Worm (Caenorhabditis elegans) whole organism, late embryonic: ENCODE results near the gene etr-1.

Experiments
- C08G9.2 ChIP-seq: sonication (generic microtip); optimal IDR thresholded peaks from 2 replicates; lab custom pipeline; 2016; ENCODE audit warnings: mild to moderate bottlenecking, missing genetic modification characterization, moderate library complexity, missing compliant biosample characterization
- Y22D7AL.16 ChIP-seq: sonication (generic microtip); optimal IDR thresholded peaks from 2 replicates; lab custom pipeline; 2016; ENCODE audit warnings: missing genetic modification characterization, missing compliant biosample characterization
- ama-1 ChIP-seq: fragments of 150-350 bp; optimal IDR thresholded peaks from 2 replicates; lab custom pipeline; 2014
- ceh-14 ChIP-seq: sonication (generic microtip); optimal IDR thresholded peaks from 2 replicates; lab custom pipeline; 2016; ENCODE audit warnings: missing genotype, missing genetic modification characterization, missing compliant biosample characterization
- ceh-18 ChIP-seq: sonication (generic microtip); optimal IDR thresholded peaks from 2 replicates; lab custom pipeline; 2016; ENCODE audit warnings: missing genetic modification characterization, missing compliant biosample characterization
- ceh-30 ChIP-seq: fragments of 150-350 bp; optimal IDR thresholded peaks from 2 replicates; lab custom pipeline; 2014; ENCODE audit warnings: missing biosample characterization, missing genetic modification characterization
- ceh-31 ChIP-seq: sonication (generic microtip); optimal IDR thresholded peaks from 2 replicates; lab custom pipeline; 2016; ENCODE audit warnings: missing genetic modification characterization, missing compliant biosample characterization
- ceh-34 ChIP-seq: sonication (generic microtip); optimal IDR thresholded peaks from 2 replicates; lab custom pipeline; 2016; ENCODE audit warnings: mild to moderate bottlenecking, missing genetic modification characterization, missing compliant biosample characterization
- ceh-45 ChIP-seq: fragments of 200-800 bp; sonication (Bioruptor generic); IDR thresholded peaks from 2 replicates; pipeline ENCODE4 v1.3.6; 2022; ENCODE audit warnings: missing genetic modification reagents, missing genetic modification characterization, missing compliant biosample characterization
- ceh-6 ChIP-seq: fragments of 200-800 bp; sonication (Bioruptor generic); optimal IDR thresholded peaks from 2 replicates; lab custom pipeline; 2018; ENCODE audit warnings: mild to moderate bottlenecking, missing genetic modification characterization, missing compliant biosample characterization
- ceh-9 ChIP-seq: sonication (generic microtip); optimal IDR thresholded peaks from 2 replicates; lab custom pipeline; 2016; ENCODE audit warnings: mild to moderate bottlenecking, missing genetic modification characterization, inconsistent platforms, missing compliant biosample characterization
- che-1 ChIP-seq: sonication (generic microtip); optimal IDR thresholded peaks from 2 replicates; lab custom pipeline; 2016; ENCODE audit warnings: mild to moderate bottlenecking, missing genetic modification characterization, missing compliant biosample characterization
- dve-1 ChIP-seq: sonication (generic microtip); optimal IDR thresholded peaks from 2 replicates; lab custom pipeline; 2017; ENCODE audit warnings: antibody characterized with exemption, mild to moderate bottlenecking, missing genetic modification characterization, missing compliant biosample characterization
- elt-2 ChIP-seq: sonication (generic microtip); optimal IDR thresholded peaks from 2 replicates; lab custom pipeline; 2016; ENCODE audit warnings: missing genetic modification reagents, missing genetic modification characterization, missing compliant biosample characterization
- eyg-1 ChIP-seq: sonication (generic microtip); optimal IDR thresholded peaks from 2 replicates; lab custom pipeline; 2016; ENCODE audit warnings: missing genotype, missing genetic modification characterization, missing compliant biosample characterization
- fax-1 ChIP-seq: sonication (generic microtip); optimal IDR thresholded peaks from 2 replicates; lab custom pipeline; 2016; ENCODE audit warnings: missing genotype, missing genetic modification characterization, missing compliant biosample characterization
- fkh-10 ChIP-seq: fragments of 150-350 bp; optimal IDR thresholded peaks from 2 replicates; lab custom pipeline; 2014; ENCODE audit warnings: missing biosample characterization, missing genetic modification reagents, missing genetic modification characterization
- gmeb-2 ChIP-seq: sonication (generic microtip); optimal IDR thresholded peaks from 2 replicates; lab custom pipeline; 2016; ENCODE audit warnings: missing genetic modification characterization, inconsistent platforms, missing compliant biosample characterization
- hlh-15 ChIP-seq: sonication (generic microtip); optimal IDR thresholded peaks from 2 replicates; lab custom pipeline; 2016; ENCODE audit warnings: missing genetic modification characterization, missing compliant biosample characterization
- hlh-6 ChIP-seq: sonication (generic microtip); optimal IDR thresholded peaks from 2 replicates; lab custom pipeline; 2016; ENCODE audit warnings: missing genotype, missing genetic modification characterization, missing compliant biosample characterization
- hlh-8 ChIP-seq: sonication (generic microtip); optimal IDR thresholded peaks from 2 replicates; lab custom pipeline; 2016; ENCODE audit warnings: missing genotype, missing genetic modification characterization, missing compliant biosample characterization
- lin-11 ChIP-seq: fragments of 200-800 bp; sonication (Bioruptor generic); optimal IDR thresholded peaks from 2 replicates; lab custom pipeline; 2018; ENCODE audit warnings: mild to moderate bottlenecking, missing genetic modification characterization, missing compliant biosample characterization
- madf-2 ChIP-seq: sonication (generic microtip); optimal IDR thresholded peaks from 2 replicates; lab custom pipeline; 2017; ENCODE audit warnings: missing genetic modification characterization, missing compliant biosample characterization
- mec-3 ChIP-seq: sonication (generic microtip); optimal IDR thresholded peaks from 2 replicates; lab custom pipeline; 2016; ENCODE audit warnings: borderline replicate concordance, missing genetic modification characterization, missing compliant biosample characterization
- nfya-1 ChIP-seq: sonication (generic microtip); optimal IDR thresholded peaks from 2 replicates; lab custom pipeline; 2017; ENCODE audit warnings: missing genetic modification characterization, mild to moderate bottlenecking, missing compliant biosample characterization, antibody characterized with exemption, moderate library complexity
- nhr-232 ChIP-seq: sonication (generic microtip); optimal IDR thresholded peaks from 2 replicates; lab custom pipeline; 2016; ENCODE audit warnings: missing genetic modification characterization, missing compliant biosample characterization
- pat-9 ChIP-seq: fragments of 200-800 bp; sonication (Bioruptor generic); optimal IDR thresholded peaks from 2 replicates; lab custom pipeline; 2018; ENCODE audit warnings: mild to moderate bottlenecking, missing genetic modification characterization, moderate library complexity, missing compliant biosample characterization
- pax-1 ChIP-seq: fragments of 150-350 bp; optimal IDR thresholded peaks from 2 replicates; lab custom pipeline; 2014; ENCODE audit warnings: missing biosample characterization, missing genetic modification characterization
- pha-2 ChIP-seq: sonication (generic microtip); optimal IDR thresholded peaks from 2 replicates; lab custom pipeline; 2017; ENCODE audit warnings: mild to moderate bottlenecking, missing genetic modification characterization, missing compliant biosample characterization
- pqm-1 ChIP-seq: sonication (generic microtip); optimal IDR thresholded peaks from 2 replicates; lab custom pipeline; 2016; ENCODE audit warnings: missing genetic modification characterization, missing compliant biosample characterization
- pros-1 ChIP-seq: fragments of 150-350 bp; optimal IDR thresholded peaks from 2 replicates; lab custom pipeline; 2014; ENCODE audit warnings: missing biosample characterization, missing genetic modification reagents, missing genetic modification characterization
- ref-2 ChIP-seq: sonication (generic microtip); optimal IDR thresholded peaks from 2 replicates; lab custom pipeline; 2016; ENCODE audit warnings: missing genetic modification characterization, missing compliant biosample characterization
- rnt-1 ChIP-seq: sonication (generic microtip); optimal IDR thresholded peaks from 2 replicates; lab custom pipeline; 2016; ENCODE audit warnings: missing genetic modification characterization, missing compliant biosample characterization
- sox-2 ChIP-seq: fragments of 200-800 bp; sonication (Bioruptor generic); IDR thresholded peaks from 2 replicates; pipeline ENCODE4 v1.3.6; 2022; ENCODE audit warnings: missing genetic modification reagents, missing genetic modification characterization, missing compliant biosample characterization
- sox-4 ChIP-seq: sonication (generic microtip); optimal IDR thresholded peaks from 2 replicates; lab custom pipeline; 2017; ENCODE audit warnings: mild to moderate bottlenecking, missing genetic modification characterization, inconsistent platforms, missing compliant biosample characterization
- tbx-2 ChIP-seq: sonication (generic microtip); optimal IDR thresholded peaks from 2 replicates; lab custom pipeline; 2016; ENCODE audit warnings: missing genetic modification characterization, missing compliant biosample characterization
- unc-42 ChIP-seq: sonication (generic microtip); optimal IDR thresholded peaks from 2 replicates; lab custom pipeline; 2016; ENCODE audit warnings: missing genotype, missing genetic modification characterization, missing compliant biosample characterization
- unc-55 ChIP-seq: sonication (generic microtip); optimal IDR thresholded peaks from 2 replicates; lab custom pipeline; 2017; ENCODE audit warnings: missing biosample characterization, missing genetic modification reagents, missing genetic modification characterization
- zip-5 ChIP-seq: sonication (generic microtip); optimal IDR thresholded peaks from 2 replicates; lab custom pipeline; 2016; ENCODE audit warnings: missing genetic modification characterization, missing compliant biosample characterization

etr-1 gene

DNA sequence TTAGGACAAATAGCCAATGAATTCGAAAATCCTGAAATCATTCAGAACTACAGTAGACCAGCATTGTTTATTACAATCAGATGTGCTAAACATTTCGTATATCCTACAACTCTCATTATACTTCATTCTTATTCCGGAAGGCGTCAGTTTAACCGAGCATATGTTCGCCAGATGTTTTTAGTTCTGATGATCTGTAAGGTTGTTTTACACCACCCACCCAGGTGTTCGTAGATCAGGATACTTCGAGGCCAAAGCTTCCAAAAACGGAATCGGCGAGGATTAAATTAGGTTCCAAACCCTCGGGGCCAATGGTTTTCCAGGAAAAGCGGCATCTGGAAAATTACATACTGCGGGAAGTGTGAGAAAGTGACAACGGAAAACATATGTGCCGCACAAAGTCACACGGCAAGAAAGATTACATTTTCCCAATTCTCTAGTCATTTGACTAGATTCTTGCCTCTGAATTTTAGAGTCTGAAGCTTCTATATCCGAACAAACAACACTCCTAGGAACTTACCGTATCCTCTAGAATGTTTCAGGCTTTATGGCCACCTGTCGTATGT is 1.5 kb upstream of the etr-1 start:
- peak; percentile 96 for TF ChIP-seq hlh-8 (tag; lab: Kevin White, UChicago)
- TF ChIP-seq sox-4 (tag; lab: Kevin White, UChicago), result no peak

DNA sequence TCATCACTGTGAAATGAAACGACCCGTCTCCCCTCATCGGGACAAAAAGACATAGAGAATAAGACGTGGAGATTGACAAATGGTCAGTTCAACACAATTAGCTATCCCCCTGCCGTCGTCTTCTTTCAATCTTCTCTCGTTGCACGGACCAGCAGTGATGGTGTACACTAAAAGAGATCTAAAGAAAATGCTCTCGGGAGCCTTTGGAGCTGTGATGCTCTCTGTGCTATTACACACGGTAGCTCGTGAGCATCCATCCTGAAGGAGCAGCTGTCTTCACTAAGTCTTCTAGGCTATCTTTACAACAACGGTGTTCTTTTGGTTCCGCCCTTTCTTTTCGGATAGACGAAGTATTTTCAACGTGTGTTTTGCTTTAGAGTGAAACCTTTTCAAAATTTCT is 899 bp upstream of the etr-1 start:
- no peak for TF ChIP-seq zip-5 (tag; lab: Kevin White, UChicago)
- no peak for TF ChIP-seq lin-11 (tag; lab: Kevin White, UChicago)
- TF ChIP-seq gmeb-2 (tag; lab: Kevin White, UChicago), result no peak
- TF ChIP-seq ceh-30 (tag; lab: Kevin White, UChicago), result no peak
- no peak for TF ChIP-seq nfya-1
- TF ChIP-seq ref-2, result no peak
- no peak for TF ChIP-seq madf-2 (tag; lab: Kevin White, UChicago)
- TF ChIP-seq unc-55, result peak; percentile 39
- no peak for TF ChIP-seq elt-2 (tag; lab: Kevin White, UChicago)
- TF ChIP-seq pat-9 (tag; lab: Kevin White, UChicago), result peak; percentile 57
- no peak for TF ChIP-seq pqm-1 (tag; lab: Kevin White, UChicago)
- peak; percentile 49 for TF ChIP-seq rnt-1 (tag; lab: Kevin White, UChicago)
- no peak for TF ChIP-seq sox-2 (GFP tag; lab: Robert Waterston, UW)
- no peak for TF ChIP-seq fax-1 (tag; lab: Kevin White, UChicago)
- no peak for TF ChIP-seq nhr-232 (tag; lab: Kevin White, UChicago)
- no peak for TF ChIP-seq ceh-9 (tag; lab: Kevin White, UChicago)
- no peak for TF ChIP-seq ceh-34
- TF ChIP-seq tbx-2 (tag; lab: Kevin White, UChicago), result peak; percentile 14
- TF ChIP-seq ceh-45, result no peak
- no peak for TF ChIP-seq pros-1
- TF ChIP-seq ceh-6 (GFP tag; lab: Kevin White, UChicago), result no peak
- no peak for TF ChIP-seq pha-2 (tag; lab: Kevin White, UChicago)
- TF ChIP-seq eyg-1 (tag; lab: Kevin White, UChicago), result no peak
- no peak for TF ChIP-seq ama-1 (lab: Kevin White, UChicago)
- no peak for TF ChIP-seq che-1
- no peak for TF ChIP-seq Y22D7AL.16
- TF ChIP-seq ceh-18 (tag; lab: Kevin White, UChicago), result peak; percentile 16
- no peak for TF ChIP-seq C08G9.2 (tag; lab: Kevin White, UChicago)
- no peak for TF ChIP-seq fkh-10 (GFP tag; lab: Kevin White, UChicago)

DNA sequence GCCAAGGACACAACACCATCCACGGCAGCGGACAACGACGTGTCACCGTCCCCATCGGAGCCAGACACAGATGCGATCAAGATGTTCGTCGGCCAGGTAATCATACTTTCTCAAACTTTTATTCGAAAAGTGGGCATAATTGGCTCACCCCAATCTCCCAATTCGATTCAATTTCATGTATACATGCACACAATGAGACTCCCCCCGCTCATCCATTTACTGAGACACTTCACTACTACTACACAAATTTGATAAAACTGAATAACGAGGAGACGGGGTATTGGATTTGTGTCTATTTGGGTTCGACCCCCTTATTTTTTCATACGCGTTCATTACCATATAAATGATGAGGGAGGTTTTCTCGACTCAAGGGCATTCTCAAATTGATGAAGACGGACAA is 1.1 kb downstream of the etr-1 start:
- no peak for TF ChIP-seq pax-1 (tag; lab: Kevin White, UChicago)
- TF ChIP-seq ceh-31 (tag; lab: Kevin White, UChicago), result no peak
- TF ChIP-seq ceh-14 (tag; lab: Kevin White, UChicago), result no peak
- TF ChIP-seq hlh-15 (tag; lab: Kevin White, UChicago), result no peak
- TF ChIP-seq mec-3, result no peak
- no peak for TF ChIP-seq hlh-6 (tag; lab: Kevin White, UChicago)
- no peak for TF ChIP-seq nfya-1
- peak; percentile 97 for TF ChIP-seq unc-42 (tag; lab: Kevin White, UChicago)

DNA sequence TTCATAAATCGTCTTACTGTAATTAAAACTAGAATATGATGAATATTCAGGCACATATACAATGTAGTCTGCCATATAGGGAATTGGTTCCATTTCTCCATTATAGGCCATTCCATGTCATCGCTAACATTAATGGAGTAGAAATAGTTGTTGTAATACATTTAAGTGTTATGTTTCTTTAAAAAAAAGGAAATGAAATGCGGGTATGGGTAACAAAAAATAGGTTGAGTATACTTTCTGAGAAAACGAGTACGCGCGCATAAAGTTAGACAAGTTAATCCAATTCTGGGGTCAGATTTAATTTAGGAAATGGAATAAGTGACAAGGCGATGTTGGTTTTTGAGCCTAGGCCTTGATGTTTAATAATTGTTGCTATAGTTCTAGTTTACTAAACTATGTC is 11.5 kb downstream of the etr-1 start, which contains the start of gene T01D1.7:
Gene T01D1.7 (minus strand): TSS at position 101 of the 400 bp plus-strand sequence.
- TF ChIP-seq dve-1 (tag; lab: Kevin White, UChicago) (no peak), unc-42 (tag; lab: Kevin White, UChicago) (peak; percentile 42)
- TF ChIP-seq, all 69 proteins: peak for 1
